Fruit fly (Drosophila melanogaster): ENCODE results near the gene CG2611.

DNA sequence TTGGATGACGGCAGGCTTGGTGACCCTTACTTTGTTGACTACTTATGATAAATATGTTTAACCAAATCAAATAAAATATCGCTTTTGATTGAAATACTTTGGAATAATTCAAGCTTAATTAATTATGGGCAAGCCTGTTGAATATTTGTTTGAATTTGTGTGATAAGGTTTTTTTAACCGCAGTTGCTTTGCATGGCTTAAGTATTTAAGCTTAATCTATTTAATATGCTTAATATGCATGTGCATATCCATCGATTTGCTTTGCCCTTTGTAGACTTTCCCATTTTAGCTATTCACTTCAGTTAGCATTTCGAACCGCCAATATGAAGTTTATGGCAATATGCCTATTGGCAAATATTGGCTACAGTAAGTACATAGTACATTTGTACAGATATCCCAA lies 9.4 kb upstream of the CG2611 start, which contains the start of gene Sfp38D:
- no peak for TF ChIP-seq sage (GFP tag; optimal IDR thresholded peaks at IDR 0.05)
- no peak for TF ChIP-seq psq (GFP tag; optimal IDR thresholded peaks at IDR 0.05)
- TF ChIP-seq h (GFP tag; optimal IDR thresholded peaks at IDR 0.05) = no peak
- TF ChIP-seq pan (optimal IDR thresholded peaks at IDR 0.05) = no peak
- no peak for TF ChIP-seq Hr78 (GFP tag; optimal IDR thresholded peaks at IDR 0.05)
- no peak for TF ChIP-seq br (GFP tag; optimal IDR thresholded peaks at IDR 0.05)
- TF ChIP-seq CG9705 (GFP tag; optimal IDR thresholded peaks at IDR 0.05) = no peak
- no peak for TF ChIP-seq HLH106 (tag; optimal IDR thresholded peaks at IDR 0.05)
- no peak for TF ChIP-seq Myc (optimal IDR thresholded peaks at IDR 0.05)
- TF ChIP-seq foxo (GFP tag; optimal IDR thresholded peaks at IDR 0.05) = no peak
- TF ChIP-seq tai (GFP tag; optimal IDR thresholded peaks at IDR 0.05) = no peak
- no peak for TF ChIP-seq Jra (GFP tag; optimal IDR thresholded peaks at IDR 0.05)
- no peak for TF ChIP-seq jim (GFP tag; optimal IDR thresholded peaks at IDR 0.05)

All from whole organism, wandering third instar larva.